Worm (Caenorhabditis elegans): ENCODE measurements around the gene math-8.

- TF ChIP-seq pha-4 (tag; optimal IDR thresholded peaks at IDR 0.05) = no peak
- TF ChIP-seq unc-62 (GFP tag; optimal IDR thresholded peaks at IDR 0.05) = no peak
- no peak for TF ChIP-seq ama-1 (optimal IDR thresholded peaks at IDR 0.05)
- no peak for TF ChIP-seq ama-1 (GFP tag; optimal IDR thresholded peaks at IDR 0.05)
Observed at ce11 chrII:1895278-1895677, 6.3 kb upstream of the math-8 start, which contains the start of gene C46F9.5.
